Fruit fly (Drosophila melanogaster): ENCODE measurements around the gene kto.
A peak's percentile ranks its signal among the peaks of the same experiment; 100 is the strongest.

kto gene

dm6 chr3L:19871667-19871931 is 35.2 kb downstream of the kto start:
- TF ChIP-seq nerfin-1 (tag; optimal IDR thresholded peaks at IDR 0.05) = peak; percentile 92
- peak; percentile 21; the same call in 1 of the 2 replicates for TF ChIP-seq stc (GFP tag; IDR thresholded peaks at IDR 0.05)
- TF ChIP-seq CG2678 (tag; optimal IDR thresholded peaks at IDR 0.05) = no peak
- no peak for TF ChIP-seq CG7556 (GFP tag; optimal IDR thresholded peaks at IDR 0.05)
- peak; percentile 50 for TF ChIP-seq sens (GFP tag)
- peak; percentile 81 for TF ChIP-seq CG13775 (GFP tag; optimal IDR thresholded peaks at IDR 0.05)
- TF ChIP-seq dpn (GFP tag; optimal IDR thresholded peaks at IDR 0.05) = no peak
- no peak for TF ChIP-seq Oli (tag; optimal IDR thresholded peaks at IDR 0.05)
- TF ChIP-seq Med (GFP tag) = peak; percentile 10
- TF ChIP-seq ham (GFP tag; IDR thresholded peaks at IDR 0.05) = no peak
- no peak for TF ChIP-seq CG16779 (GFP tag; IDR thresholded peaks at IDR 0.05)

- TF ChIP-seq otp (GFP tag; IDR thresholded peaks at IDR 0.05) (0 out of 3 replicates have a peak, but pooled peaks have one; percentile 8), exex (tag; optimal IDR thresholded peaks at IDR 0.05) (peak; percentile 80), Bgb (GFP tag; IDR thresholded peaks at IDR 0.05; ENCODE audit: partially characterized antibody) (peak; percentile 30; the same call in 1 of the 2 replicates), Ets65A (GFP tag) (no peak), ranshi (GFP tag; IDR thresholded peaks at IDR 0.05) (no peak), crol (GFP tag; IDR thresholded peaks at IDR 0.05) (peak; percentile 94), CG16779 (GFP tag; IDR thresholded peaks at IDR 0.05) (peak; percentile 18; the same call in 1 of the 2 replicates), nerfin-1 (tag; optimal IDR thresholded peaks at IDR 0.05) (no peak), sens (GFP tag) (peak; percentile 55), Nf-YC (tag; optimal IDR thresholded peaks at IDR 0.05) (no peak), cas (GFP tag; IDR thresholded peaks at IDR 0.05) (no peak), cwo (GFP tag; optimal IDR thresholded peaks at IDR 0.05) (peak; percentile 17), Opbp (GFP tag; IDR thresholded peaks at IDR 0.05; ENCODE audit: partially characterized antibody) (0 out of 3 replicates have a peak, but pooled peaks have one; percentile 40), HmgZ (tag; optimal IDR thresholded peaks at IDR 0.05) (peak; percentile 41), sug (tag; optimal IDR thresholded peaks at IDR 0.05) (peak; percentile 88), Drgx (GFP tag; IDR thresholded peaks at IDR 0.05) (0 out of 2 replicates have a peak, but pooled peaks have one; percentile 34), prd (optimal IDR thresholded peaks at IDR 0.05) (no peak), prd (GFP tag; IDR thresholded peaks at IDR 0.05) (no peak), CG32532 (GFP tag; IDR thresholded peaks at IDR 0.05) (peak; percentile 19; the same call in 1 of the 2 replicates), Hr51 (GFP tag; optimal IDR thresholded peaks at IDR 0.05) (no peak), her (GFP tag; optimal IDR thresholded peaks at IDR 0.05) (no peak), CG2199 (GFP tag; IDR thresholded peaks at IDR 0.05) (0 out of 3 replicates have a peak, but pooled peaks have one; percentile 49), mirr (GFP tag; optimal IDR thresholded peaks at IDR 0.05) (peak; percentile 73), CG31441 (GFP tag; IDR thresholded peaks at IDR 0.05) (no peak), bbx (GFP tag; IDR thresholded peaks at IDR 0.05; ENCODE audit: partially characterized antibody) (peak; percentile 15; the same call in 1 of the 2 replicates), CG4282 (GFP tag; optimal IDR thresholded peaks at IDR 0.05) (no peak), Vsx1 (GFP tag; optimal IDR thresholded peaks at IDR 0.05) (peak; percentile 94), CG12659 (GFP tag; optimal IDR thresholded peaks at IDR 0.05) (peak; percentile 1), CG10543 (GFP tag; optimal IDR thresholded peaks at IDR 0.05) (peak; percentile 71), fd102C (GFP tag; optimal IDR thresholded peaks at IDR 0.05) (no peak), lov (optimal IDR thresholded peaks at IDR 0.05) (no peak), lov (GFP tag; IDR thresholded peaks at IDR 0.05) (0 out of 3 replicates have a peak, but pooled peaks have one; percentile 23), Dref (GFP tag; IDR thresholded peaks at IDR 0.05) (0 out of 2 replicates have a peak, but pooled peaks have one; percentile 25), CG14014 (GFP tag; IDR thresholded peaks at IDR 0.05) (no peak), knrl (GFP tag; IDR thresholded peaks at IDR 0.05; ENCODE audit: partially characterized antibody) (no peak), pros (GFP tag; optimal IDR thresholded peaks at IDR 0.05) (no peak), PHDP (tag; optimal IDR thresholded peaks at IDR 0.05) (no peak), Hey (tag; optimal IDR thresholded peaks at IDR 0.05) (peak; percentile 89), Myb (GFP tag; optimal IDR thresholded peaks at IDR 0.05) (no peak), CG4404 (GFP tag; IDR thresholded peaks at IDR 0.05) (no peak), sens-2 (GFP tag; IDR thresholded peaks at IDR 0.05) (no peak), CG14050 (GFP tag; IDR thresholded peaks at IDR 0.05) (no peak)
These were observed 36.1 kb downstream of the kto start for dm6 chr3L:19872465-19872883.

Data from whole organism, embryonic.